Worm (Caenorhabditis elegans) whole organism, late embryonic: ENCODE measurements around the gene dpy-18.

Experiments
- C08G9.2 ChIP-seq: sonication (generic microtip); optimal IDR thresholded peaks from 2 replicates; lab custom pipeline; 2016; ENCODE audit warnings: mild to moderate bottlenecking, missing genetic modification characterization, moderate library complexity, missing compliant biosample characterization
- F13H6.1 ChIP-seq: sonication (generic microtip); optimal IDR thresholded peaks from 2 replicates; lab custom pipeline; 2016; ENCODE audit warnings: missing genetic modification characterization, missing compliant biosample characterization
- Y22D7AL.16 ChIP-seq: sonication (generic microtip); optimal IDR thresholded peaks from 2 replicates; lab custom pipeline; 2016; ENCODE audit warnings: missing genetic modification characterization, missing compliant biosample characterization
- ama-1 ChIP-seq: fragments of 150-350 bp; optimal IDR thresholded peaks from 2 replicates; lab custom pipeline; 2014
- ceh-18 ChIP-seq: sonication (generic microtip); optimal IDR thresholded peaks from 2 replicates; lab custom pipeline; 2016; ENCODE audit warnings: missing genetic modification characterization, missing compliant biosample characterization
- ceh-2 ChIP-seq: sonication (generic microtip); optimal IDR thresholded peaks from 2 replicates; lab custom pipeline; 2016; ENCODE audit warnings: missing genotype, missing genetic modification characterization, missing compliant biosample characterization
- ceh-22 ChIP-seq: sonication (generic microtip); optimal IDR thresholded peaks from 2 replicates; lab custom pipeline; 2017; ENCODE audit warnings: missing biosample characterization, missing genetic modification characterization
- ceh-24 ChIP-seq: sonication (generic microtip); optimal IDR thresholded peaks from 2 replicates; lab custom pipeline; 2016; ENCODE audit warnings: mild to moderate bottlenecking, missing genetic modification characterization, missing compliant biosample characterization
- ceh-45 ChIP-seq: fragments of 200-800 bp; sonication (Bioruptor generic); IDR thresholded peaks from 2 replicates; pipeline ENCODE4 v1.3.6; 2022; ENCODE audit warnings: missing genetic modification reagents, missing genetic modification characterization, missing compliant biosample characterization
- ceh-48 ChIP-seq: sonication (generic microtip); optimal IDR thresholded peaks from 2 replicates; lab custom pipeline; 2016; ENCODE audit warnings: missing genetic modification characterization, inconsistent platforms, missing compliant biosample characterization
- ceh-6 ChIP-seq: fragments of 200-800 bp; sonication (Bioruptor generic); optimal IDR thresholded peaks from 2 replicates; lab custom pipeline; 2018; ENCODE audit warnings: mild to moderate bottlenecking, missing genetic modification characterization, missing compliant biosample characterization
- ceh-9 ChIP-seq: sonication (generic microtip); optimal IDR thresholded peaks from 2 replicates; lab custom pipeline; 2016; ENCODE audit warnings: mild to moderate bottlenecking, missing genetic modification characterization, inconsistent platforms, missing compliant biosample characterization
- che-1 ChIP-seq: sonication (generic microtip); optimal IDR thresholded peaks from 2 replicates; lab custom pipeline; 2016; ENCODE audit warnings: mild to moderate bottlenecking, missing genetic modification characterization, missing compliant biosample characterization
- dmd-4 ChIP-seq: sonication (generic microtip); optimal IDR thresholded peaks from 2 replicates; lab custom pipeline; 2016; ENCODE audit warnings: borderline replicate concordance, missing genetic modification characterization, missing compliant biosample characterization
- dve-1 ChIP-seq: sonication (generic microtip); optimal IDR thresholded peaks from 2 replicates; lab custom pipeline; 2017; ENCODE audit warnings: antibody characterized with exemption, mild to moderate bottlenecking, missing genetic modification characterization, missing compliant biosample characterization
- fax-1 ChIP-seq: sonication (generic microtip); optimal IDR thresholded peaks from 2 replicates; lab custom pipeline; 2016; ENCODE audit warnings: missing genotype, missing genetic modification characterization, missing compliant biosample characterization
- fkh-10 ChIP-seq: fragments of 150-350 bp; optimal IDR thresholded peaks from 2 replicates; lab custom pipeline; 2014; ENCODE audit warnings: missing biosample characterization, missing genetic modification reagents, missing genetic modification characterization
- gmeb-2 ChIP-seq: sonication (generic microtip); optimal IDR thresholded peaks from 2 replicates; lab custom pipeline; 2016; ENCODE audit warnings: missing genetic modification characterization, inconsistent platforms, missing compliant biosample characterization
- madf-2 ChIP-seq: sonication (generic microtip); optimal IDR thresholded peaks from 2 replicates; lab custom pipeline; 2017; ENCODE audit warnings: missing genetic modification characterization, missing compliant biosample characterization
- nfya-1 ChIP-seq: sonication (generic microtip); optimal IDR thresholded peaks from 2 replicates; lab custom pipeline; 2017; ENCODE audit warnings: missing genetic modification characterization, mild to moderate bottlenecking, missing compliant biosample characterization, antibody characterized with exemption, moderate library complexity
- nhr-232 ChIP-seq: sonication (generic microtip); optimal IDR thresholded peaks from 2 replicates; lab custom pipeline; 2016; ENCODE audit warnings: missing genetic modification characterization, missing compliant biosample characterization
- npax-4 ChIP-seq: sonication (generic microtip); optimal IDR thresholded peaks from 2 replicates; lab custom pipeline; 2016; ENCODE audit warnings: missing genetic modification characterization, missing compliant biosample characterization
- odd-2 ChIP-seq: sonication (generic microtip); optimal IDR thresholded peaks from 2 replicates; lab custom pipeline; 2017; ENCODE audit warnings: antibody characterized with exemption, mild to moderate bottlenecking, missing genetic modification characterization, missing compliant biosample characterization
- pax-1 ChIP-seq: fragments of 150-350 bp; optimal IDR thresholded peaks from 2 replicates; lab custom pipeline; 2014; ENCODE audit warnings: missing biosample characterization, missing genetic modification characterization
- pqm-1 ChIP-seq: sonication (generic microtip); optimal IDR thresholded peaks from 2 replicates; lab custom pipeline; 2016; ENCODE audit warnings: missing genetic modification characterization, missing compliant biosample characterization
- pros-1 ChIP-seq: fragments of 150-350 bp; optimal IDR thresholded peaks from 2 replicates; lab custom pipeline; 2014; ENCODE audit warnings: missing biosample characterization, missing genetic modification reagents, missing genetic modification characterization
- ref-2 ChIP-seq: sonication (generic microtip); optimal IDR thresholded peaks from 2 replicates; lab custom pipeline; 2016; ENCODE audit warnings: missing genetic modification characterization, missing compliant biosample characterization
- rnt-1 ChIP-seq: sonication (generic microtip); optimal IDR thresholded peaks from 2 replicates; lab custom pipeline; 2016; ENCODE audit warnings: missing genetic modification characterization, missing compliant biosample characterization
- sdc-2 ChIP-seq: sonication (generic microtip); optimal IDR thresholded peaks from 2 replicates; lab custom pipeline; 2016; ENCODE audit warnings: missing genotype, missing genetic modification characterization, missing compliant biosample characterization
- sox-2 ChIP-seq: fragments of 200-800 bp; sonication (Bioruptor generic); IDR thresholded peaks from 2 replicates; pipeline ENCODE4 v1.3.6; 2022; ENCODE audit warnings: missing genetic modification reagents, missing genetic modification characterization, missing compliant biosample characterization
- syd-9 ChIP-seq: sonication (generic microtip); optimal IDR thresholded peaks from 2 replicates; lab custom pipeline; 2016; ENCODE audit warnings: mild to moderate bottlenecking, missing genetic modification characterization, moderate library complexity, missing compliant biosample characterization
- tbx-2 ChIP-seq: sonication (generic microtip); optimal IDR thresholded peaks from 2 replicates; lab custom pipeline; 2016; ENCODE audit warnings: missing genetic modification characterization, missing compliant biosample characterization
- tbx-7 ChIP-seq: sonication (generic microtip); optimal IDR thresholded peaks from 2 replicates; lab custom pipeline; 2016; ENCODE audit warnings: missing genotype, missing genetic modification characterization, missing compliant biosample characterization
- unc-3 ChIP-seq, 2 experiments: fragments of 200-800 bp in 1 of 2; sonication (Bioruptor generic) in 1 of 2; sonication (generic microtip) in 1 of 2; conservative IDR thresholded peaks in 1 of 2; optimal IDR thresholded peaks in 1 of 2; 2 replicates each; pipeline versions ENCODE4 v1.3.6 to Lab custom; 2016 to 2022; ENCODE audit warnings: missing compliant biosample characterization in 2 of 2, missing genetic modification characterization in 2 of 2, missing genetic modification reagents in 1 of 2
- unc-55 ChIP-seq: sonication (generic microtip); optimal IDR thresholded peaks from 2 replicates; lab custom pipeline; 2017; ENCODE audit warnings: missing biosample characterization, missing genetic modification reagents, missing genetic modification characterization
- unc-86 ChIP-seq: sonication (generic microtip); optimal IDR thresholded peaks from 2 replicates; lab custom pipeline; 2016; ENCODE audit warnings: missing genetic modification characterization, missing compliant biosample characterization
- zip-5 ChIP-seq: sonication (generic microtip); optimal IDR thresholded peaks from 2 replicates; lab custom pipeline; 2016; ENCODE audit warnings: missing genetic modification characterization, missing compliant biosample characterization
- ztf-16 ChIP-seq: sonication (generic microtip); optimal IDR thresholded peaks from 2 replicates; lab custom pipeline; 2017; ENCODE audit warnings: missing genetic modification characterization, missing compliant biosample characterization

dpy-18 gene

DNA sequence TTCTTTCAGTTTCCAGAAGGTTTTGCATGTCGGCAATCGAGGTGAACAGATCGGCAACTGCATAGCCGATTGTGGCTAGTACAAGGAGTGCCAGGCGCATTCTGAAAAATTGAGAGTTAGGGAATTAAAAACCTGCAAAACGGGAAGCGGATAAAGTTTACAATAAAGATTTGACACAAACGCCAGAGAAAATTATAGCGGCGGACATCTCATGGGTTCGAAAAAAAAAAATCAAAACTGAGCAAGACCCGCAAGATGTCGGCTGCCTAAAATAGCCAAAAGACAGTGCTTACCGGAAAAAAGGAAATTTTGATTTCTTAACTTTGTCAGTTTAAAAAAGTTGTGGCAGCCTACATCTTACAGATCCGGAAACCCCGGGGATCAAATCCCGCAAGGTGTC lies at the start of gene dpy-18:
Gene dpy-18 (minus strand): TSS at position 101 of the 400 bp plus-strand sequence.
- TF ChIP-seq ceh-18 (tag; lab: Kevin White, UChicago) (no peak), unc-3 (GFP tag; conservative IDR thresholded peaks at IDR 0.05; lab: Robert Waterston, UW) (no peak), unc-3 (tag; optimal IDR thresholded peaks at IDR 0.05; lab: Kevin White, UChicago) (no peak)
- TF ChIP-seq, all 69 proteins: peak for 0

DNA sequence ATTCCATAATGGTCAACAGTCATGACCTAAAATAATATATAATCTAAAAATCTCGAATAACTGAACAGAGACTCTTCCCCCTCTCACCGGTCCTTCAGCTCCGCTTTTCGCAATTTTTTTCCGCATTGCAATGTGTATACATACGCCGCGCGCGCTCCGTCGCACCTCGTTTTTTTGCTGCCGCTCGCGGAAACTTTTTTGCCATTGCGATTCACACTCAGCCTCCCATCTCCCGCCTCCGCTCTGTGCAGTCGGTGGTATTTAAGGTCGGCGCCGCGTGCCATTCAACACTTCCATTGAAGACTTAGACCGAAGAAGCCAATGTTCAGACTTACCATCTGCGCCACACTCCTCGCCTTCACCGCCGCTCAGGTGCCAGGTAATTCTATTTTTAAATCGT lies 49.1 kb upstream of the dpy-18 start, which contains the start of gene idpc-1:
Gene idpc-1 (plus strand): TSS at position 301 of the 400 bp plus-strand sequence.
- TF ChIP-seq nhr-232 (tag; lab: Kevin White, UChicago) (no peak), Y22D7AL.16 (tag; lab: Kevin White, UChicago) (no peak), ceh-22 (no peak), ref-2 (tag; lab: Kevin White, UChicago) (no peak), sdc-2 (tag; lab: Kevin White, UChicago) (no peak), zip-5 (no peak), ceh-2 (tag; lab: Kevin White, UChicago) (no peak), ceh-48 (no peak), pqm-1 (tag; lab: Kevin White, UChicago) (no peak), ceh-45 (no peak), sox-2 (GFP tag; lab: Robert Waterston, UW) (no peak), dmd-4 (tag; lab: Kevin White, UChicago) (no peak), unc-55 (GFP tag; lab: Kevin White, UChicago) (no peak), tbx-2 (tag; lab: Kevin White, UChicago) (no peak), gmeb-2 (tag; lab: Kevin White, UChicago) (no peak), ama-1 (lab: Kevin White, UChicago) (no peak)

DNA sequence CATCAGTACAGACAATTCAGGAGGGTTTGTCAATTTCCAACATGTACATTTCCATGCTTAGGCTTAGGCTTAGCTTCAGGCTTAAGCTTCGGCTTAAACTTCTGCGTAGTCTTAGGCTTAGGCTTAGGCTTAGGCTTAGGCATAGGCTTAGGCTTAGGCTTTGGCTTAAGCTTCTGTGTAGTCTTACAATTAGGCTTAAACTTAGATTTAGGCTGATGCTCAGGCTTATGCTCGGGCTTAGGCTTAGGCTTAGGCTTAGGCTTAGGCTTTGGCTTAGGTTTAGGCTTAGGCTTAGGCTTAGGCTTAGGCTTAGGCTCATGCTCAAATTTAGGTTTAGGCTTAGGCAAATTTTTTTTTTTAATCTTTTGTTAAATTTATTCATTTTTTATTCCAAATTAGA lies 47.0 kb upstream of the dpy-18 start:
- TF ChIP-seq dve-1 (peak; percentile 54), ceh-6 (no peak), sdc-2 (tag; lab: Kevin White, UChicago) (no peak)

DNA sequence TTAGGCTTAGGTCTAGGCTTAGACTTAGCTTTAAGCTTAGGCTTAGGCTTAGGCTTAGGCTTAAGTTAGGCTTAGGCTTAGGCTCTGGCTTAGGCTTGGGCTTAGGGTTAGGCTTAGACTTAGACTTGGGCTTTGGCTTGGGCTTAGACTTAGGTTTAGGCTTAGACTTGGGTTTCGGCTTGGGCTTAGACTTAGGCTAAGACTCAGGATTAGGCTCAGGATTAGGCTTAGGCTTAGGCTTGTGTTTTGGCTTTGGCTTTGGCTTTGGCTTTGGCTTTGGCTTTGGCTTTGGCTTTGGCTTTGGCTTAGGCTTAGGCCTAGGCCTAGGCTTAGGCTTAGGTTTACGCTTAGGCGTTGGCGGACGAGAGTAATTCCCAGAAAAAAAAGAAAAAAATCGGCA lies 41.8 kb upstream of the dpy-18 start:
- TF ChIP-seq che-1 (tag; lab: Kevin White, UChicago) (no peak), dve-1 (peak; percentile 69)

DNA sequence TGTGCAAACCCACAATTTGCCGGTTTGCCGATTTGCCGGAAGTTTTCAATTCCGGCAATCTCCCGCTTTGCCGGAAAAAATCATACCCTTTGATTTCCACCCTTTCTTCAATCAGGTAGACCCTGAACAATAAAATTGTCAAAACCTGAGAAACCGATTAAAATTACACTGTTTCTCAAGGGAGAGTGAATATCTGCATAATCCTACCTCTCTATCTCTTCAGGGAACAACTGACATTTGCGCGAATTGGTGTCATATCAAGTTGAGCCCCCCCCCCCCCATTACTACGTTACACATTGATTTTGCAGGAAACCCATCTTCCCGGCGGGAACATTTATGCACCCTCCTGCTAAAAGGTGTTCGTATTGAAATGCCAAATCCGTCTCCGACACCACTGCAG lies 32.6 kb upstream of the dpy-18 start, which contains the start of gene twk-31:
Gene twk-31 (plus strand): TSS at position 301 of the 400 bp plus-strand sequence.
- TF ChIP-seq tbx-2 (tag; lab: Kevin White, UChicago): no peak
- TF ChIP-seq unc-55 (GFP tag; lab: Kevin White, UChicago): peak; percentile 31

DNA sequence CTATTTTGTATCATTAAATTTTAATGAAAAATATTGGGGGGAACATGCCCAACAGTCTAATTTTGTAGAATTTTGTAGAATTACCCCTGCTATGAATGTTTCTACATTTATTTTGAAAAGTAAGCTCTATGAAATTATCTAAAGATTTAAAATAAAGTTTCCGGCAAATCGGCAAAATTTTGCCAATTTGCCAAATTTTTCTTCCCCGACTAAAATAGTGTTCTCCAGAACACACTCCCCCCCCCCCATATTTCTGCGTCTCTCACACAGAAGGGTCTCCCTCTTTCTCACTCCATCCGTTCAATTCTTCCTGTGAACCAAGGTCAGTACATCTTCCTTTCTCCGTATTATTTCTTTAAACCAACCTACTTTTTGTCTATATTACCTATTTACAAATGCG lies 27.3 kb upstream of the dpy-18 start, which contains the start of gene Y47D3B.4:
Gene Y47D3B.4 (plus strand): TSS at position 301 of the 400 bp plus-strand sequence.
- TF ChIP-seq tbx-7 (tag; lab: Kevin White, UChicago): no peak
- no peak for TF ChIP-seq odd-2
- no peak for TF ChIP-seq C08G9.2 (tag; lab: Kevin White, UChicago)
- no peak for TF ChIP-seq ceh-48
- TF ChIP-seq syd-9 (tag; lab: Kevin White, UChicago): no peak
- no peak for TF ChIP-seq ref-2 (tag; lab: Kevin White, UChicago)
- TF ChIP-seq fkh-10 (GFP tag; lab: Kevin White, UChicago): no peak
- no peak for TF ChIP-seq rnt-1 (tag; lab: Kevin White, UChicago)
- no peak for TF ChIP-seq tbx-2 (tag; lab: Kevin White, UChicago)
- no peak for TF ChIP-seq pax-1 (tag; lab: Kevin White, UChicago)

DNA sequence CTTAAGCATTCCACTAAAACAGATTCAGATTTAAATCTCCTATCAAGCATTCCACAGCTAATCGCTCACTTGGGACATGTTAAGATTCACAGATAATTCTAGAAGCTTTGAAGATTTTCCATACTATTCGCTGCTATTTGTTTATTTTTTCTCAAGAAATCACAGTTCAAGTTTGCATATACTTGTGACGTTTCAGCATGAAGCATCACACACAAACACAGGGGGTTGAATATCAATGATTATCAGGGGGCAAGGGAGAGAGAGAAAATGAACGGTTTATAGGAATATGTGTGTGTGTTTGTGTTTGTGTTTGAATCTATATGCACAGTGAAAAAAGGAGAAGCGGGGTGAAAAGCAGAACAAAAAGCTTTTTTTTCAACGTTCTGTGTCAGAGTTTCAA lies 24.9 kb upstream of the dpy-18 start, which contains the start of gene Y47D3B.12:
Gene Y47D3B.12 (plus strand): TSS at position 301 of the 400 bp plus-strand sequence.
- TF ChIP-seq ceh-9 (tag; lab: Kevin White, UChicago) (no peak), ceh-22 (no peak), unc-86 (no peak), nfya-1 (tag; lab: Kevin White, UChicago) (no peak), che-1 (tag; lab: Kevin White, UChicago) (no peak), pros-1 (tag; lab: Kevin White, UChicago) (no peak), Y22D7AL.16 (tag; lab: Kevin White, UChicago) (no peak), zip-5 (no peak), ceh-18 (tag; lab: Kevin White, UChicago) (no peak), fax-1 (tag; lab: Kevin White, UChicago) (no peak), tbx-7 (tag; lab: Kevin White, UChicago) (no peak), madf-2 (tag; lab: Kevin White, UChicago) (no peak), tbx-2 (tag; lab: Kevin White, UChicago) (no peak), npax-4 (tag; lab: Kevin White, UChicago) (no peak), ceh-24 (tag; lab: Kevin White, UChicago) (no peak), unc-3 (GFP tag; conservative IDR thresholded peaks at IDR 0.05; lab: Robert Waterston, UW) (no peak), unc-3 (tag; optimal IDR thresholded peaks at IDR 0.05; lab: Kevin White, UChicago) (no peak), rnt-1 (tag; lab: Kevin White, UChicago) (no peak), odd-2 (no peak), F13H6.1 (no peak), ztf-16 (tag; lab: Kevin White, UChicago) (no peak)
